Fruit fly (Drosophila melanogaster) whole organism, embryonic: ENCODE results near the gene Nsun5.

ENCODE experiments used
- Adf1 ChIP-seq: fragments of 200-800 bp; sonication (Bioruptor generic); IDR thresholded peaks from 2 replicates; pipeline ENCODE4 v1.3.6; 2022; ENCODE audit warnings: missing biosample characterization, missing genetic modification characterization
- Atf6 ChIP-seq: fragments of 200-800 bp; sonication (Bioruptor generic); IDR thresholded peaks from 2 replicates; pipeline ENCODE4 v1.3.6; 2022; ENCODE audit warnings: missing biosample characterization, missing genetic modification characterization
- CG10654 ChIP-seq: fragments of 200-800 bp; sonication (Bioruptor generic); optimal IDR thresholded peaks from 2 replicates; lab custom pipeline; 2016; ENCODE audit warnings: missing biosample characterization, missing genetic modification characterization
- CG15073 ChIP-seq: fragments of 200-800 bp; sonication (Bioruptor generic); optimal IDR thresholded peaks from 2 replicates; lab custom pipeline; 2016; ENCODE audit warnings: missing biosample characterization, missing genetic modification characterization
- CG17385 ChIP-seq: fragments of 200-800 bp; sonication (Bioruptor generic); optimal IDR thresholded peaks from 3 replicates; lab custom pipeline; 2018; ENCODE audit warnings: missing biosample characterization, mild to moderate bottlenecking, missing genetic modification characterization
- CG17568 ChIP-seq: fragments of 200-800 bp; sonication (Bioruptor generic); optimal IDR thresholded peaks from 2 replicates; lab custom pipeline; 2018; ENCODE audit warnings: missing biosample characterization, mild to moderate bottlenecking, missing genetic modification characterization, moderate library complexity
- CG3163 ChIP-seq: fragments of 200-800 bp; sonication (Bioruptor generic); optimal IDR thresholded peaks from 3 replicates; lab custom pipeline; 2016; ENCODE audit warnings: missing biosample characterization, missing genetic modification characterization
- CG32532 ChIP-seq: fragments of 200-800 bp; sonication (Bioruptor generic); IDR thresholded peaks from 2 replicates; pipeline ENCODE4 v1.3.6; 2022; ENCODE audit warnings: missing biosample characterization, missing genetic modification characterization
- CG32767 ChIP-seq: fragments of 200-800 bp; sonication (Bioruptor generic); IDR thresholded peaks from 2 replicates; pipeline ENCODE4 v1.3.6; 2022; ENCODE audit warnings: missing biosample characterization, missing genetic modification characterization
- CG3407 ChIP-seq: fragments of 200-800 bp; sonication (Bioruptor generic); optimal IDR thresholded peaks from 2 replicates; lab custom pipeline; 2018; ENCODE audit warnings: missing biosample characterization, mild to moderate bottlenecking, missing genetic modification characterization
- CG34224 ChIP-seq: fragments of 200-800 bp; sonication (Bioruptor generic); IDR thresholded peaks from 3 replicates; pipeline ENCODE4 v1.3.6; 2022; ENCODE audit warnings: missing biosample characterization, missing genetic modification characterization; ENCODE audit not compliant: partially characterized antibody
- CG34422 ChIP-seq: fragments of 200-800 bp; sonication (Bioruptor generic); IDR thresholded peaks from 3 replicates; pipeline ENCODE4 v1.3.6; 2022; ENCODE audit warnings: missing biosample characterization, missing genetic modification characterization
- CG4360 ChIP-seq: fragments of 200-800 bp; sonication (Bioruptor generic); IDR thresholded peaks from 2 replicates; pipeline ENCODE4 v1.3.6; 2022; ENCODE audit warnings: missing biosample characterization, missing genetic modification characterization
- CG5180 ChIP-seq: fragments of 200-800 bp; sonication (Bioruptor generic); optimal IDR thresholded peaks from 3 replicates; lab custom pipeline; 2017; ENCODE audit warnings: missing biosample characterization, missing genetic modification characterization, mild to moderate bottlenecking, moderate library complexity, missing genetic modification reagents
- CG8290 ChIP-seq, 3 experiments: fragments of 200-800 bp; sonication (Bioruptor generic); optimal IDR thresholded peaks; 2 replicates each; lab custom pipeline; 2016 to 2019; ENCODE audit warnings: missing biosample characterization in 3 of 3, missing genetic modification characterization in 3 of 3, mild to moderate bottlenecking in 2 of 3, moderate library complexity in 1 of 3
- CG8388 ChIP-seq: fragments of 200-800 bp; sonication (Bioruptor generic); optimal IDR thresholded peaks from 2 replicates; lab custom pipeline; 2019; ENCODE audit warnings: missing biosample characterization, mild to moderate bottlenecking, missing genetic modification characterization, moderate library complexity
- CG8478 ChIP-seq: fragments of >200 bp; optimal IDR thresholded peaks from 2 replicates; lab custom pipeline; 2018
- CG8924 ChIP-seq: fragments of 200-800 bp; optimal IDR thresholded peaks from 3 replicates; lab custom pipeline; 2019; ENCODE audit warnings: missing biosample characterization, mild to moderate bottlenecking, missing genetic modification characterization, moderate library complexity
- D19A ChIP-seq: fragments of 200-800 bp; optimal IDR thresholded peaks from 3 replicates; lab custom pipeline; 2019; ENCODE audit warnings: missing biosample characterization, mild to moderate bottlenecking, missing genetic modification characterization, moderate library complexity
- Deaf1 ChIP-seq: fragments of 200-800 bp; optimal IDR thresholded peaks from 3 replicates; lab custom pipeline; 2019; ENCODE audit warnings: missing biosample characterization, mild to moderate bottlenecking, missing genetic modification characterization, moderate library complexity
- Dll ChIP-seq: fragments of 200-800 bp; sonication (Bioruptor generic); IDR thresholded peaks from 4 replicates; pipeline ENCODE4 v1.3.6; 2022; ENCODE audit warnings: missing biosample characterization, missing genetic modification characterization; ENCODE audit not compliant: partially characterized antibody
- Rfx ChIP-seq: fragments of 200-800 bp; sonication (Bioruptor generic); IDR thresholded peaks from 2 replicates; pipeline ENCODE4 v1.3.6; 2022; ENCODE audit warnings: missing biosample characterization, missing genetic modification characterization
- Scr ChIP-seq: fragments of 200-800 bp; sonication (Bioruptor generic); IDR thresholded peaks from 2 replicates; pipeline ENCODE4 v1.3.6; 2022; ENCODE audit warnings: missing biosample characterization, missing genetic modification characterization; ENCODE audit not compliant: partially characterized antibody
- Trl ChIP-seq, 3 experiments: fragments of >200 bp in 2 of 3; fragments of 200-800 bp in 1 of 3; sonication (Bioruptor generic) in 1 of 3; optimal IDR thresholded peaks; 2 replicates in 1 of 3; 3 replicates in 2 of 3; lab custom pipeline; 2016 to 2017; ENCODE audit warnings: missing biosample characterization in 1 of 3, missing genetic modification characterization in 1 of 3
- abd-A ChIP-seq: fragments of 200-800 bp; sonication (Bioruptor generic); optimal IDR thresholded peaks from 3 replicates; lab custom pipeline; 2019; ENCODE audit warnings: missing biosample characterization, mild to moderate bottlenecking, missing genetic modification characterization, moderate library complexity
- az2 ChIP-seq: fragments of 200-800 bp; sonication (Bioruptor generic); optimal IDR thresholded peaks from 3 replicates; lab custom pipeline; 2016; ENCODE audit warnings: missing biosample characterization, missing genetic modification characterization
- bsh ChIP-seq, 2 experiments: fragments of 200-800 bp; sonication (Bioruptor generic); optimal IDR thresholded peaks; 2 replicates each; lab custom pipeline; 2017 to 2018; ENCODE audit warnings: mild to moderate bottlenecking in 2 of 2, missing biosample characterization in 2 of 2, missing genetic modification characterization in 2 of 2, moderate library complexity in 1 of 2
- cg ChIP-seq: fragments of 200-800 bp; sonication (Bioruptor generic); optimal IDR thresholded peaks from 3 replicates; lab custom pipeline; 2019; ENCODE audit warnings: missing biosample characterization, mild to moderate bottlenecking, missing genetic modification characterization, moderate library complexity
- chinmo ChIP-seq: fragments of 200-800 bp; sonication (Bioruptor generic); IDR thresholded peaks from 4 replicates; pipeline ENCODE4 v1.3.6; 2022; ENCODE audit warnings: missing biosample characterization, missing genetic modification characterization; ENCODE audit not compliant: partially characterized antibody
- corto ChIP-seq: fragments of 200-800 bp; sonication (Bioruptor generic); optimal IDR thresholded peaks from 2 replicates; lab custom pipeline; 2016; ENCODE audit warnings: missing biosample characterization, mild to moderate bottlenecking, missing genetic modification characterization, moderate library complexity
- ftz-f1 ChIP-seq: fragments of 200-800 bp; sonication (Bioruptor generic); optimal IDR thresholded peaks from 2 replicates; lab custom pipeline; 2016; ENCODE audit warnings: missing biosample characterization, missing genetic modification characterization
- gsb-n ChIP-seq: fragments of 200-800 bp; sonication (Bioruptor generic); optimal IDR thresholded peaks from 3 replicates; lab custom pipeline; 2018; ENCODE audit warnings: missing biosample characterization, mild to moderate bottlenecking, missing genetic modification characterization
- lbe ChIP-seq: fragments of 200-800 bp; sonication (Bioruptor generic); optimal IDR thresholded peaks from 2 replicates; lab custom pipeline; 2016; ENCODE audit warnings: missing biosample characterization, mild to moderate bottlenecking, missing genetic modification characterization
- nom ChIP-seq: fragments of 200-800 bp; sonication (Bioruptor generic); optimal IDR thresholded peaks from 2 replicates; lab custom pipeline; 2017; ENCODE audit warnings: missing biosample characterization, missing genetic modification characterization, mild to moderate bottlenecking, moderate library complexity, missing genetic modification reagents
- otp ChIP-seq: fragments of 200-800 bp; sonication (Bioruptor generic); IDR thresholded peaks from 3 replicates; pipeline ENCODE4, ENCODE4 v1.3.6; 2022; ENCODE audit warnings: missing biosample characterization, missing genetic modification characterization
- psq ChIP-seq: fragments of 200-800 bp; sonication (Bioruptor generic); optimal IDR thresholded peaks from 2 replicates; lab custom pipeline; 2017; ENCODE audit warnings: missing biosample characterization, missing genetic modification characterization
- rib ChIP-seq: fragments of 200-800 bp; sonication (Bioruptor generic); IDR thresholded peaks from 2 replicates; pipeline ENCODE4 v1.3.6; 2022; ENCODE audit warnings: missing biosample characterization, missing genetic modification characterization
- seq ChIP-seq: fragments of 200-800 bp; sonication (Bioruptor generic); IDR thresholded peaks from 2 replicates; pipeline ENCODE4 v1.3.6; 2022; ENCODE audit warnings: missing biosample characterization, missing genetic modification characterization
- sisA ChIP-seq: fragments of 200-800 bp; sonication (Bioruptor generic); IDR thresholded peaks from 2 replicates; pipeline ENCODE4 v1.3.6; 2022; ENCODE audit warnings: missing biosample characterization, missing genetic modification characterization
- sna ChIP-seq: fragments of 200-800 bp; sonication (Bioruptor generic); IDR thresholded peaks from 2 replicates; pipeline ENCODE4 v1.3.6; 2022; ENCODE audit warnings: missing biosample characterization, missing genetic modification characterization; ENCODE audit not compliant: partially characterized antibody
- sqz ChIP-seq: fragments of 200-800 bp; sonication (Bioruptor generic); optimal IDR thresholded peaks from 3 replicates; lab custom pipeline; 2018; ENCODE audit warnings: missing biosample characterization, mild to moderate bottlenecking, missing genetic modification characterization
- unc-4 ChIP-seq: fragments of 200-800 bp; sonication (Bioruptor generic); IDR thresholded peaks from 2 replicates; pipeline ENCODE4 v1.3.6; 2022; ENCODE audit warnings: missing biosample characterization, missing genetic modification characterization; ENCODE audit not compliant: partially characterized antibody
- zen2 ChIP-seq: fragments of 200-800 bp; sonication (Bioruptor generic); IDR thresholded peaks from 3 replicates; pipeline ENCODE4 v1.3.6; 2022; ENCODE audit warnings: missing biosample characterization, missing genetic modification characterization; ENCODE audit not compliant: partially characterized antibody
- zf30C ChIP-seq: fragments of 200-800 bp; sonication (Bioruptor generic); optimal IDR thresholded peaks from 3 replicates; lab custom pipeline; 2018; ENCODE audit warnings: missing biosample characterization, mild to moderate bottlenecking, missing genetic modification characterization

The Nsun5 gene

DNA sequence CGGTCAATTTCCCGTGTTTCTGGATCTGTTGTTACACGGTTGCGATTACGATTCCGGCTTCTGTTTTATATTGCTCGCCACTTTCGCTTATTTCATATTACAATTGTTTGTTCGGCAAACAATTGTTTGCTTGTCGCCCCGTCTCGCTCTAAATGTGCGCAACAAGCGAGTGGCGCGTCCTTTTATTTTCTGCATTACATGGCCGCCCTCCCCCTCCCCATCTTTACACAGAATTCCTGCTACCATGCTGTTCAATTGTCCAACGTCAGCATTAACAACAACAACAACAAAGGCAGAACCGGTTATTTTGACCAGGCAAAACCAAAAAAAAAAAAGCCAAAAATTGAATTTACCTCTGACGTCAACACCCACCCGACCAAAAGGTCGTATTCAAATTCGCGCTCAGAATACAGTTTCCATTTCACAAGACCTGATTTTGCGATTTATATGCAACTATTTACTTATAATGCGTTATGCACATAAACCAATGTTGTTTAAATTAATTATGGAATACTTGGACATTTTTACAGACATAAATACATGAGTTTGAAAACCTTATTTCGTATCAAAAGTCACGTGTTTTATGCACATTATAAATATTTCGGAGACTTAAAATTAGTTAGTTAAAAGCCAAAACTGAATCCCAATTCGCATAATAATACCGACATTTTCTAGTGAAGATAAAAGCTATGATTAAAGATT lies 4.1 kb upstream of the Nsun5 start (continued):
- TF ChIP-seq Scr (GFP tag; lab: Robert Waterston, UW) = no peak
- no peak for TF ChIP-seq CG8388 (GFP tag; lab: Kevin White, UChicago)
- peak; percentile 14; the same call in 1 of the 2 replicates for TF ChIP-seq CG32532 (GFP tag; lab: Robert Waterston, UW)
- TF ChIP-seq gsb-n (tag; lab: Kevin White, UChicago) = peak; percentile 1
- TF ChIP-seq CG10654 (GFP tag; lab: Kevin White, UChicago) = no peak
- no peak for TF ChIP-seq sisA (GFP tag; lab: Robert Waterston, UW)
- no peak for TF ChIP-seq ftz-f1 (GFP tag; lab: Kevin White, UChicago)
- TF ChIP-seq Rfx (GFP tag; lab: Robert Waterston, UW) = peak; percentile 13; the same call in 1 of the 2 replicates

DNA sequence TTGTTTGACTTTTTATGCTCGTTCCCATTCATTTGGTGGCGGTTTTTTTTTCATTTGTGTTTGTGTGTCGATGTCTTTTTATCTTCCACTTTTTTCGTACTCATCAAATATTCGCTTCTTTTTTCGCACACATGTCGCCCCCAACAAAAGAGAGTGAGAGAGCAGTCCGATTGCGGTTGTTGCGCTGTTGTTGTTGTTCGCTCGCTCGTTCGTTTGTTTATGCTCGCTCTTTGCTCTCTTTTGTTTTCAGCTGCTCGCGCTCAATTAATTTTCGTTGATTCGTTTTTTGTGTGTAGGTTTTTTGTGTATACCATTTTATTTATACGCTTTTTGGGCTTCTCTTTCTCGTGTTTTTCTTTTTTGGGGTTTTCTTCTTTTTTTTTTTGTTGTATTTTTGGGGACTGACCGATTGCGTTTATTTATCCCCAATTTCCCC lies 3.5 kb upstream of the Nsun5 start:
- TF ChIP-seq CG34422 (GFP tag; lab: Robert Waterston, UW) = 0 out of 3 replicates have a peak, but pooled peaks have one; percentile 34
- peak; percentile 17; the same call in 1 of the 2 replicates for TF ChIP-seq Atf6
- TF ChIP-seq abd-A = peak; percentile 64
- TF ChIP-seq CG8478 (lab: Kevin White, UChicago) = no peak
- no peak for TF ChIP-seq az2 (GFP tag; lab: Kevin White, UChicago)
- TF ChIP-seq bsh (GFP tag; optimal IDR thresholded peaks at IDR 0.05; lab: Kevin White, UChicago) = peak in 1 of 2 experiments; percentile 56
- TF ChIP-seq CG8924 (tag; lab: Kevin White, UChicago) = no peak
- TF ChIP-seq psq = peak; percentile 73
- peak; percentile 69 for TF ChIP-seq Deaf1 (tag; lab: Kevin White, UChicago)
- peak; percentile 53 for TF ChIP-seq corto (GFP tag; lab: Kevin White, UChicago)
- TF ChIP-seq zen2 (GFP tag; lab: Robert Waterston, UW) = 0 out of 3 replicates have a peak, but pooled peaks have one; percentile 16
- peak; percentile 100 for TF ChIP-seq sqz (GFP tag; lab: Kevin White, UChicago)
- TF ChIP-seq rib = peak; percentile 44; the same call in 1 of the 2 replicates
- TF ChIP-seq D19A (tag; lab: Kevin White, UChicago) = peak; percentile 7
- peak; percentile 22; the same call in 1 of the 2 replicates for TF ChIP-seq Rfx (GFP tag; lab: Robert Waterston, UW)
- TF ChIP-seq nom (GFP tag; lab: Kevin White, UChicago) = peak; percentile 48
- TF ChIP-seq CG32767 (GFP tag; lab: Robert Waterston, UW) = peak; percentile 96
- TF ChIP-seq Trl (optimal IDR thresholded peaks at IDR 0.05; lab: Kevin White, UChicago) = peak; percentile 96 to 100
- peak; percentile 24 for TF ChIP-seq Trl (GFP tag; optimal IDR thresholded peaks at IDR 0.05; lab: Kevin White, UChicago)
- TF ChIP-seq unc-4 (GFP tag; lab: Robert Waterston, UW) = peak; percentile 31; the same call in 1 of the 2 replicates
- peak; percentile 43; the same call in 1 of the 2 replicates for TF ChIP-seq seq
- TF ChIP-seq otp (GFP tag; lab: Robert Waterston, UW) = no peak; the same call in 2 of the 3 replicates
- TF ChIP-seq CG5180 (GFP tag; lab: Kevin White, UChicago) = peak; percentile 41
- TF ChIP-seq CG34224 = peak; percentile 42; the same call in 2 of the 3 replicates
- TF ChIP-seq CG3407 (GFP tag; lab: Kevin White, UChicago) = no peak
- peak; percentile 82; the same call in 2 of the 4 replicates for TF ChIP-seq chinmo (GFP tag; lab: Robert Waterston, UW)
- peak; percentile 40 for TF ChIP-seq CG17385 (GFP tag; lab: Kevin White, UChicago)
- peak; percentile 87 for TF ChIP-seq lbe (GFP tag; lab: Kevin White, UChicago)
- TF ChIP-seq CG17568 (GFP tag; lab: Kevin White, UChicago) = peak; percentile 41
- peak; percentile 7 for TF ChIP-seq zf30C
- no peak for TF ChIP-seq Adf1 (GFP tag; lab: Robert Waterston, UW)
- TF ChIP-seq CG3163 (GFP tag; lab: Kevin White, UChicago) = peak; percentile 98
- 0 out of 2 replicates have a peak, but pooled peaks have one; percentile 32 for TF ChIP-seq sna (GFP tag; lab: Robert Waterston, UW)
- no peak for TF ChIP-seq CG8290 (GFP tag; optimal IDR thresholded peaks at IDR 0.05; lab: Kevin White, UChicago)
- no peak for TF ChIP-seq CG8290 (tag; optimal IDR thresholded peaks at IDR 0.05; lab: Kevin White, UChicago)
- no peak for TF ChIP-seq CG15073 (GFP tag; lab: Kevin White, UChicago)
- peak; percentile 97 for TF ChIP-seq CG4360
- peak; percentile 47; the same call in 1 of the 4 replicates for TF ChIP-seq Dll (GFP tag; lab: Robert Waterston, UW)
- peak; percentile 74 for TF ChIP-seq cg (GFP tag; lab: Kevin White, UChicago)
